Fruit fly (Drosophila melanogaster) whole organism, embryonic: Measurements from ENCODE around the gene Rnf146.

Source experiments
- ATbp ChIP-seq: fragments of 200-800 bp; sonication (Bioruptor generic); optimal IDR thresholded peaks from 2 replicates; lab custom pipeline; 2017; ENCODE audit warnings: missing biosample characterization, mild to moderate bottlenecking, missing genetic modification characterization, missing genetic modification reagents
- Adf1 ChIP-seq: fragments of 200-800 bp; sonication (Bioruptor generic); IDR thresholded peaks from 2 replicates; pipeline ENCODE4 v1.3.6; 2022; ENCODE audit warnings: missing biosample characterization, missing genetic modification characterization
- B-H2 ChIP-seq: fragments of 200-800 bp; sonication (Bioruptor generic); optimal IDR thresholded peaks from 2 replicates; lab custom pipeline; 2018; ENCODE audit warnings: missing biosample characterization, mild to moderate bottlenecking, missing genetic modification characterization
- CG11247 ChIP-seq: fragments of 200-800 bp; sonication (Bioruptor generic); IDR thresholded peaks from 2 replicates; pipeline ENCODE4 v1.3.6; 2022; ENCODE audit warnings: missing biosample characterization, missing genetic modification characterization
- CG11695 ChIP-seq: fragments of 200-800 bp; sonication (Bioruptor generic); IDR thresholded peaks from 3 replicates; pipeline ENCODE4 v1.3.6; 2022; ENCODE audit warnings: missing biosample characterization, missing genetic modification characterization
- CG12104 ChIP-seq: fragments of 200-800 bp; sonication (Bioruptor generic); optimal IDR thresholded peaks from 3 replicates; lab custom pipeline; 2016; ENCODE audit warnings: missing biosample characterization, missing genetic modification characterization
- CG14860 ChIP-seq: fragments of 200-800 bp; sonication (Bioruptor generic); IDR thresholded peaks from 3 replicates; pipeline ENCODE4 v1.3.6; 2022; ENCODE audit warnings: missing biosample characterization, missing genetic modification characterization; ENCODE audit not compliant: partially characterized antibody
- CG1529 ChIP-seq: fragments of 200-800 bp; sonication (Bioruptor generic); optimal IDR thresholded peaks from 3 replicates; lab custom pipeline; 2018; ENCODE audit warnings: missing biosample characterization, missing genetic modification characterization
- CG18476 ChIP-seq: fragments of 200-800 bp; sonication (Bioruptor generic); optimal IDR thresholded peaks from 2 replicates; lab custom pipeline; 2016; ENCODE audit warnings: missing biosample characterization, mild to moderate bottlenecking, missing genetic modification characterization
- CG2116 ChIP-seq: fragments of 200-800 bp; sonication (Bioruptor generic); optimal IDR thresholded peaks from 3 replicates; lab custom pipeline; 2018; ENCODE audit warnings: missing biosample characterization, mild to moderate bottlenecking, missing genetic modification characterization
- CG34224 ChIP-seq: fragments of 200-800 bp; sonication (Bioruptor generic); IDR thresholded peaks from 3 replicates; pipeline ENCODE4 v1.3.6; 2022; ENCODE audit warnings: missing biosample characterization, missing genetic modification characterization; ENCODE audit not compliant: partially characterized antibody
- CG34376 ChIP-seq: fragments of 200-800 bp; sonication (Bioruptor generic); optimal IDR thresholded peaks from 2 replicates; lab custom pipeline; 2018; ENCODE audit warnings: missing biosample characterization, mild to moderate bottlenecking, missing genetic modification characterization
- CG4282 ChIP-seq: fragments of 200-800 bp; sonication (Bioruptor generic); optimal IDR thresholded peaks from 2 replicates; lab custom pipeline; 2016; ENCODE audit warnings: missing biosample characterization, missing genetic modification characterization
- CG43689 ChIP-seq: fragments of 200-800 bp; sonication (Bioruptor generic); IDR thresholded peaks from 2 replicates; pipeline ENCODE4 v1.3.6; 2022; ENCODE audit warnings: missing biosample characterization, missing genetic modification characterization
- CG4424 ChIP-seq: fragments of 200-800 bp; sonication (Bioruptor generic); optimal IDR thresholded peaks from 3 replicates; lab custom pipeline; 2016; ENCODE audit warnings: missing biosample characterization, missing genetic modification characterization
- CG6854 ChIP-seq: fragments of 200-800 bp; sonication (Bioruptor generic); optimal IDR thresholded peaks from 3 replicates; lab custom pipeline; 2017; ENCODE audit warnings: missing biosample characterization, mild to moderate bottlenecking, missing genetic modification characterization
- CG8765 ChIP-seq: fragments of 200-800 bp; sonication (Bioruptor generic); IDR thresholded peaks from 2 replicates; pipeline ENCODE4 v1.3.6; 2022; ENCODE audit warnings: missing biosample characterization, missing genetic modification characterization
- CG9215 ChIP-seq: fragments of 200-800 bp; sonication (Bioruptor generic); IDR thresholded peaks from 2 replicates; pipeline ENCODE4 v1.3.6; 2022; ENCODE audit warnings: missing biosample characterization, missing genetic modification characterization
- D19B ChIP-seq: fragments of 200-800 bp; sonication (Bioruptor generic); optimal IDR thresholded peaks from 2 replicates; lab custom pipeline; 2017; ENCODE audit warnings: missing biosample characterization, mild to moderate bottlenecking, missing genetic modification characterization
- Ets65A ChIP-seq: fragments of 200-800 bp; sonication (Bioruptor generic); peaks from one replicate; lab custom pipeline; 2016; ENCODE audit warnings: missing biosample characterization, missing genetic modification characterization
- GATAe ChIP-seq: fragments of 200-800 bp; sonication (Bioruptor generic); conservative IDR thresholded peaks from 2 replicates; pipeline ENCODE4 v1.3.6; 2022; ENCODE audit warnings: missing biosample characterization, missing genetic modification characterization
- Gsc ChIP-seq: fragments of 200-800 bp; sonication (Bioruptor generic); IDR thresholded peaks from 2 replicates; pipeline ENCODE4 v1.3.6; 2022; ENCODE audit warnings: missing biosample characterization, missing genetic modification characterization
- Neu2 ChIP-seq: fragments of 200-800 bp; sonication (Bioruptor generic); optimal IDR thresholded peaks from 3 replicates; lab custom pipeline; 2016; ENCODE audit warnings: missing biosample characterization, missing genetic modification characterization, borderline replicate concordance
- Sin3A ChIP-seq: fragments of >200 bp; optimal IDR thresholded peaks from 2 replicates; lab custom pipeline; 2018
- Sox100B ChIP-seq: fragments of 200-800 bp; sonication (Bioruptor generic); optimal IDR thresholded peaks from 3 replicates; lab custom pipeline; 2018; ENCODE audit warnings: missing biosample characterization, mild to moderate bottlenecking, missing genetic modification characterization
- Ssrp ChIP-seq: fragments of 200-800 bp; sonication (Bioruptor generic); optimal IDR thresholded peaks from 2 replicates; lab custom pipeline; 2018; ENCODE audit warnings: missing biosample characterization, mild to moderate bottlenecking, missing genetic modification characterization, moderate library complexity
- Usf ChIP-seq: fragments of 200-800 bp; sonication (Bioruptor generic); optimal IDR thresholded peaks from 2 replicates; lab custom pipeline; 2017; ENCODE audit warnings: missing genotype, missing biosample characterization, missing genetic modification characterization
- Xbp1 ChIP-seq: fragments of 200-800 bp; sonication (Bioruptor generic); optimal IDR thresholded peaks from 3 replicates; lab custom pipeline; 2016; ENCODE audit warnings: missing biosample characterization, mild to moderate bottlenecking, missing genetic modification characterization
- ara ChIP-seq: fragments of 200-800 bp; sonication (Bioruptor generic); IDR thresholded peaks from 2 replicates; pipeline ENCODE4 v1.3.6; 2022; ENCODE audit warnings: missing biosample characterization, missing genetic modification characterization
- chif ChIP-seq, 2 experiments: fragments of 200-800 bp; sonication (Bioruptor generic); optimal IDR thresholded peaks; 3 replicates each; lab custom pipeline; 2016; ENCODE audit warnings: missing biosample characterization in 2 of 2, missing genetic modification characterization in 2 of 2
- crp ChIP-seq, 2 experiments: fragments of 200-800 bp; sonication (Bioruptor generic); optimal IDR thresholded peaks; 2 replicates in 1 of 2; 3 replicates in 1 of 2; lab custom pipeline; 2017; ENCODE audit warnings: missing biosample characterization in 2 of 2, missing genetic modification characterization in 2 of 2, mild to moderate bottlenecking in 1 of 2, moderate library complexity in 1 of 2
- esg ChIP-seq: fragments of 200-800 bp; sonication (Bioruptor generic); conservative IDR thresholded peaks from 2 replicates; pipeline ENCODE4 v1.3.6; 2022; ENCODE audit warnings: missing biosample characterization, missing genetic modification characterization
- fd96Cb ChIP-seq: fragments of 200-800 bp; sonication (Bioruptor generic); optimal IDR thresholded peaks from 2 replicates; lab custom pipeline; 2018; ENCODE audit warnings: missing biosample characterization, mild to moderate bottlenecking, missing genetic modification characterization, moderate library complexity
- gcm ChIP-seq: fragments of 200-800 bp; sonication (Bioruptor generic); optimal IDR thresholded peaks from 2 replicates; lab custom pipeline; 2019; ENCODE audit warnings: missing biosample characterization, mild to moderate bottlenecking, missing genetic modification characterization, moderate library complexity
- gem ChIP-seq: fragments of 200-800 bp; sonication (Bioruptor generic); optimal IDR thresholded peaks from 2 replicates; lab custom pipeline; 2019; ENCODE audit warnings: missing biosample characterization, mild to moderate bottlenecking, missing genetic modification characterization, moderate library complexity
- hbn ChIP-seq: fragments of 200-800 bp; sonication (Bioruptor generic); IDR thresholded peaks from 2 replicates; pipeline ENCODE4 v1.3.6; 2022; ENCODE audit warnings: missing biosample characterization, missing genetic modification characterization; ENCODE audit not compliant: partially characterized antibody
- insv ChIP-seq, 2 experiments: fragments of 200-800 bp; sonication (Bioruptor generic); optimal IDR thresholded peaks; 3 replicates each; lab custom pipeline; 2016 to 2018; ENCODE audit warnings: missing biosample characterization in 2 of 2, missing genetic modification characterization in 2 of 2
- lmd ChIP-seq: fragments of 200-800 bp; sonication (Bioruptor generic); IDR thresholded peaks from 2 replicates; pipeline ENCODE4 v1.3.6; 2022; ENCODE audit warnings: missing biosample characterization, missing genetic modification characterization
- pb ChIP-seq: fragments of 200-800 bp; sonication (Bioruptor generic); optimal IDR thresholded peaks from 3 replicates; lab custom pipeline; 2016; ENCODE audit warnings: missing biosample characterization, missing genetic modification characterization
- pho ChIP-seq: fragments of 200-800 bp; sonication (Bioruptor generic); optimal IDR thresholded peaks from 2 replicates; lab custom pipeline; 2016; ENCODE audit warnings: missing biosample characterization, missing genetic modification characterization
- rib ChIP-seq: fragments of 200-800 bp; sonication (Bioruptor generic); IDR thresholded peaks from 2 replicates; pipeline ENCODE4 v1.3.6; 2022; ENCODE audit warnings: missing biosample characterization, missing genetic modification characterization
- schlank ChIP-seq: fragments of 200-800 bp; sonication (Bioruptor generic); optimal IDR thresholded peaks from 2 replicates; lab custom pipeline; 2018; ENCODE audit warnings: missing biosample characterization, mild to moderate bottlenecking, missing genetic modification characterization
- sens-2 ChIP-seq: fragments of 200-800 bp; sonication (Bioruptor generic); IDR thresholded peaks from 2 replicates; pipeline ENCODE4 v1.3.6; 2022; ENCODE audit warnings: missing biosample characterization, missing genetic modification characterization
- slou ChIP-seq: fragments of 200-800 bp; sonication (Bioruptor generic); optimal IDR thresholded peaks from 3 replicates; lab custom pipeline; 2016; ENCODE audit warnings: missing biosample characterization, missing genetic modification characterization
- toy ChIP-seq: fragments of 200-800 bp; sonication (Bioruptor generic); IDR thresholded peaks from 2 replicates; pipeline ENCODE4 v1.3.6; 2022; ENCODE audit warnings: missing biosample characterization, missing genetic modification characterization
- tx ChIP-seq: fragments of 200-800 bp; sonication (Bioruptor generic); optimal IDR thresholded peaks from 2 replicates; lab custom pipeline; 2016; ENCODE audit warnings: missing biosample characterization, missing genetic modification characterization
- vvl ChIP-seq: fragments of 200-800 bp; sonication (Bioruptor generic); IDR thresholded peaks from 2 replicates; pipeline ENCODE4 v1.3.6; 2022; ENCODE audit warnings: missing biosample characterization, missing genetic modification characterization

The Rnf146 gene

DNA sequence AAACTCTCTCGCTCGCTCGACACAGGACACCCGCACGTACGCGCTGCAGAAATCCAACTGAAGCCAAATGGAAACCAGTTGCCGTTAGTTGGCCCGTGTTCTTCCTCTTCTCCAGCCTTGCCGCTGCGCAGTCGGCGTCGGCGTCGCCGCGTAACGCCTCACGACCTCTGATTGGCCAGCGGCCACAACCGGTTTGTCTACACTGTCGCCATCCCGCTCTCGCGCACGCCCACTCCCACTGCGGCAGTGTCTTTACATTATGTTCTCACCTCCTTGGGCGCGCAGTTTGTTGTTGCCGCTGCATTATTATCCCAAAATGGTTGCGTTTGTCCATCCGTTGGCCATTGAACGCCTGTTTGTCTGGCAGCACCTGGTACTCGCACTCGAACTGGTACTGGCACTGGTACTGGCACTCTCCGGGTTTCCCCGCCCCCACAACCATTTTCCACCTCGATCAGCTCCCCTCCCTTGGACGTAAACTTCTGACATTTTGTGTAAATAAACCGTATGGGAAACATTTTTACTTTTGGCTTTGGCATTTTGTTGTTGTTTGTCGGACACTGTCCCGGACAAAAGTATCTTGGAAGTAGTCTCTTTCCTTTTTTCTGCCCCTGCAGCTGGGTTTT is 21.1 kb upstream of the Rnf146 start, which contains the start of gene tey (continued):
- TF ChIP-seq Adf1 (GFP tag; lab: Robert Waterston, UW) (peak; percentile 96), esg (GFP tag; lab: Robert Waterston, UW) (no peak), CG14860 (GFP tag; lab: Robert Waterston, UW) (no peak), B-H2 (no peak)

DNA sequence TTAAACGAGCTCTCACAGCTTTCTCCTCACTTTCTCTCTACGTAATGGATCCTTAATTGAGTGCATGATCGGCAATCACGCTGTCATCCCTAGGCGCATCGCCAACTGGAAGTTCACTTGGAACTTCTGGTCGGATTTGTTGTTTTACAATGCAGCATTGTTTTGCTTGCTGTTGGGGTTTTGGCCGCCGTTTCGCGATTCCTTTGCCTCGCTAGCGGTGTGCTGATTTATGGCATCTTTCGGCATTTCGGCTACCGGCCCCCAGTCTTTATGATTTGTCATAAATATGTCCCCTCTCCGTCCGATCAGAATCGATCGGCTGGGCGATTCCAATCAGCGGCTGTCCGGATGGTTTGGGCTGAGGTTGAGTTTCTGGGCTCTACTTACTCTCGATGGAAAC is 20.3 kb upstream of the Rnf146 start:
- TF ChIP-seq gem (no peak), Ets65A (GFP tag; lab: Kevin White, UChicago) (peak; percentile 53), insv (GFP tag; optimal IDR thresholded peaks at IDR 0.05; lab: Kevin White, UChicago) (peak in 1 of 2 experiments; percentile 70), rib (GFP tag; lab: Robert Waterston, UW) (no peak)

DNA sequence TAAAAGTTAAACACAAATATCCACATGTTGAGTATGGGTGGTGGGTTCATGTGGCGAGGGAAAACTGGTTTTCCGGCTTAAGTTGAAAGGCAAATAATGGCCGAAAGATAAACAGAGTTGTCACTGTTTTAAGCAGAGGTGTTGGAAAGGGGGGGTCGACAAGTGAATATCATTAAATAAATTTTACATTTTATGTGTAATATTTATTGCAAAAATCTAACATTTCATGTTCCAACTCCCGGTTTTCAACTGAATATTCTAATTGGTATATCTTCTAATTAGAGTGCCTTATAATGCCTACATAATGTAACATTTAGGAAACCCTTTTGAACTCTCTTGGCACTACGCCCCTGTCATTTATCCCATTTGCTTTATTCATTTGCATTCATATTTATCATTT is 13.3 kb upstream of the Rnf146 start:
- TF ChIP-seq hbn (GFP tag; lab: Robert Waterston, UW) (no peak), ATbp (GFP tag; lab: Kevin White, UChicago) (peak; percentile 63), lmd (GFP tag; lab: Robert Waterston, UW) (peak; percentile 55; the same call in 1 of the 2 replicates), Ssrp (tag; lab: Kevin White, UChicago) (peak; percentile 50), toy (GFP tag; lab: Robert Waterston, UW) (no peak), chif (GFP tag; optimal IDR thresholded peaks at IDR 0.05; lab: Kevin White, UChicago) (peak in 1 of 2 experiments; percentile 23), CG12104 (peak; percentile 59), fd96Cb (tag; lab: Kevin White, UChicago) (peak; percentile 61), sens-2 (no peak), CG11247 (GFP tag; lab: Robert Waterston, UW) (no peak), crp (GFP tag; optimal IDR thresholded peaks at IDR 0.05; lab: Kevin White, UChicago) (no peak), CG18476 (GFP tag; lab: Kevin White, UChicago) (peak; percentile 5), CG2116 (GFP tag; lab: Kevin White, UChicago) (no peak), CG34376 (GFP tag; lab: Kevin White, UChicago) (no peak), CG11695 (GFP tag; lab: Robert Waterston, UW) (0 out of 3 replicates have a peak, but pooled peaks have one; percentile 50), CG1529 (GFP tag; lab: Kevin White, UChicago) (peak; percentile 58), vvl (peak; percentile 80), Gsc (GFP tag; lab: Robert Waterston, UW) (0 out of 2 replicates have a peak, but pooled peaks have one; percentile 36), CG4424 (GFP tag; lab: Kevin White, UChicago) (peak; percentile 55), pb (GFP tag; lab: Kevin White, UChicago) (no peak), Sin3A (no peak), Neu2 (GFP tag; lab: Kevin White, UChicago) (no peak), D19B (GFP tag; lab: Kevin White, UChicago) (no peak), pho (GFP tag; lab: Kevin White, UChicago) (no peak), schlank (tag; lab: Kevin White, UChicago) (no peak), Xbp1 (GFP tag; lab: Kevin White, UChicago) (peak; percentile 27), CG9215 (GFP tag; lab: Robert Waterston, UW) (0 out of 2 replicates have a peak, but pooled peaks have one; percentile 13), GATAe (no peak), tx (GFP tag; lab: Kevin White, UChicago) (no peak), CG8765 (peak; percentile 70; the same call in 1 of the 2 replicates), slou (no peak), CG43689 (no peak), Usf (GFP tag; lab: Kevin White, UChicago) (no peak), ara (GFP tag; lab: Robert Waterston, UW) (peak; percentile 32; the same call in 1 of the 2 replicates), CG34224 (no peak), CG4282 (no peak), Sox100B (peak; percentile 79), CG6854 (no peak), gcm (GFP tag; lab: Kevin White, UChicago) (peak; percentile 58)
